Worm (Caenorhabditis elegans): ENCODE measurements around the gene ZK488.5.

DNA sequence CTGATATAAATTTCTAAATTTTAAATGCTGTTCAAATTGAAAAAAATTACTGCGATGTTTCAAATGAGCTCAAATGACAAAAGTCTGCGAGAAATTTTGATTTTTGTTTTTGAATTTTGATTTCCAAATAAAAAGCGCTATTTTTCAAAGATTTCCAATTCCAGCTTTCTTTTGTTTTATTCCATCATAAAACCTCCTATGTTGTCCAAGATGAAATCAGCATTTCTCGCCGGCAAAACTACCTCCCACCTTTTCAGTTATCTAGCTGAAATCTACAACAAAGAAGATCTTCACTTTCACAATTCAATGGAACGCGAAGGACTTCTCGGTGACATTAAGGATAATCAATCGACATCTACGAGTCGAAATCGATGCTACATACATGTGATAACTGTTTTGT lies 14.1 kb upstream of the ZK488.5 start, which contains the start of gene K06H6.4:
- TF ChIP-seq attf-3 (GFP tag; conservative IDR thresholded peaks at IDR 0.05): no peak
- TF ChIP-seq ets-4 (GFP tag; optimal IDR thresholded peaks at IDR 0.05): no peak
- TF ChIP-seq madf-8 (GFP tag; conservative IDR thresholded peaks at IDR 0.05): no peak
- no peak for TF ChIP-seq ztf-25 (GFP tag; IDR thresholded peaks at IDR 0.05)

Measured in whole organism, young adult.